Worm (Caenorhabditis elegans) whole organism, L4 larva: Measurements from ENCODE around the gene F48F7.3.
A peak's percentile ranks its signal among the peaks of the same experiment; 100 is the strongest.

Source experiments
- D1046.2 ChIP-seq: fragments of 200-800 bp; sonication (Bioruptor generic); IDR thresholded peaks from 2 replicates; pipeline ENCODE4 v1.3.6; 2022; ENCODE audit warnings: missing genetic modification characterization, missing compliant biosample characterization
- F49E8.2 ChIP-seq: sonication (generic microtip); optimal IDR thresholded peaks from 2 replicates; lab custom pipeline; 2016; ENCODE audit warnings: missing compliant biosample characterization, mild to moderate bottlenecking, missing genetic modification characterization, borderline replicate concordance
- Y75B8A.6 ChIP-seq: fragments of 200-800 bp; sonication (Bioruptor generic); IDR thresholded peaks from 2 replicates; pipeline ENCODE4 v1.3.6; 2022; ENCODE audit warnings: missing genetic modification reagents, missing genetic modification characterization, missing compliant biosample characterization
- ZK546.5 ChIP-seq, 2 experiments: sonication (generic microtip); optimal IDR thresholded peaks; 2 replicates each; lab custom pipeline; 2017; ENCODE audit warnings: missing biosample characterization in 2 of 2, missing genetic modification characterization in 2 of 2
- aha-1 ChIP-seq: fragments of 150-350 bp; peaks from one replicate; lab custom pipeline; 2014; ENCODE audit warnings: missing biosample characterization, missing genetic modification characterization
- ceh-20 ChIP-seq: fragments of 200-800 bp; sonication (Bioruptor generic); IDR thresholded peaks from 2 replicates; pipeline ENCODE4 v1.3.6; 2022; ENCODE audit warnings: missing genetic modification reagents, missing genetic modification characterization, missing compliant biosample characterization
- ceh-28 ChIP-seq: fragments of 150-350 bp; optimal IDR thresholded peaks from 2 replicates; lab custom pipeline; 2014; ENCODE audit warnings: missing biosample characterization, missing genetic modification reagents, missing genetic modification characterization
- ceh-62 ChIP-seq: sonication (generic microtip); optimal IDR thresholded peaks from 2 replicates; lab custom pipeline; 2017; ENCODE audit warnings: missing biosample characterization, missing genetic modification characterization
- cey-2 ChIP-seq: sonication (generic microtip); optimal IDR thresholded peaks from 3 replicates; lab custom pipeline; 2017; ENCODE audit warnings: missing genetic modification characterization, mild to moderate bottlenecking, missing compliant biosample characterization, antibody characterized with exemption, borderline replicate concordance; ENCODE audit not compliant: insufficient read depth
- daf-16 ChIP-seq, 3 experiments: sonication (generic microtip); optimal IDR thresholded peaks; 2 replicates each; lab custom pipeline; 2016 to 2017; ENCODE audit warnings: missing genetic modification characterization in 3 of 3, missing genetic modification reagents in 3 of 3, mild to moderate bottlenecking in 2 of 3, missing compliant biosample characterization in 2 of 3, missing biosample characterization in 1 of 3, moderate library complexity in 1 of 3
- dmd-6 ChIP-seq: fragments of 200-800 bp; sonication (Bioruptor generic); IDR thresholded peaks from 2 replicates; pipeline ENCODE4 v1.3.6; 2022; ENCODE audit warnings: missing genetic modification reagents, missing genetic modification characterization, missing compliant biosample characterization
- dve-1 ChIP-seq: sonication (generic microtip); optimal IDR thresholded peaks from 2 replicates; lab custom pipeline; 2017; ENCODE audit warnings: antibody characterized with exemption, mild to moderate bottlenecking, missing genetic modification characterization, missing compliant biosample characterization; ENCODE audit not compliant: insufficient read depth
- hif-1 ChIP-seq, 2 experiments: sonication (generic microtip); optimal IDR thresholded peaks; 2 replicates each; lab custom pipeline; 2016 to 2017; ENCODE audit warnings: missing compliant biosample characterization in 2 of 2, missing genetic modification characterization in 2 of 2, missing genetic modification reagents in 2 of 2, missing genotype in 2 of 2, mild to moderate bottlenecking in 1 of 2
- hlh-11 ChIP-seq: fragments of 200-800 bp; sonication (Bioruptor generic); optimal IDR thresholded peaks from 2 replicates; lab custom pipeline; 2018; ENCODE audit warnings: mild to moderate bottlenecking, missing genetic modification characterization, missing compliant biosample characterization
- hlh-30 ChIP-seq: sonication (generic microtip); optimal IDR thresholded peaks from 2 replicates; lab custom pipeline; 2017; ENCODE audit warnings: antibody characterized with exemption, mild to moderate bottlenecking, missing genetic modification characterization, missing compliant biosample characterization; ENCODE audit not compliant: insufficient read depth
- hmg-1.1 ChIP-seq: fragments of 200-800 bp; sonication (Bioruptor generic); IDR thresholded peaks from 2 replicates; pipeline ENCODE4 v1.3.6; 2022; ENCODE audit warnings: missing genetic modification reagents, missing genetic modification characterization, missing compliant biosample characterization
- lsy-2 ChIP-seq, 2 experiments: fragments of 150-350 bp in 1 of 2; sonication (generic microtip) in 1 of 2; optimal IDR thresholded peaks; 2 replicates each; lab custom pipeline; 2014 to 2017; ENCODE audit warnings: missing biosample characterization in 2 of 2, missing genetic modification characterization in 2 of 2
- madf-5 ChIP-seq, 2 experiments: fragments of 200-800 bp; sonication (Bioruptor generic); IDR thresholded peaks; 2 replicates each; pipeline ENCODE4 v1.3.6; 2022; ENCODE audit warnings: missing compliant biosample characterization in 2 of 2, missing genetic modification characterization in 2 of 2
- madf-9 ChIP-seq: fragments of 200-800 bp; sonication (Bioruptor generic); conservative IDR thresholded peaks from 2 replicates; pipeline ENCODE4 v1.3.6; 2022; ENCODE audit warnings: missing genetic modification reagents, missing genetic modification characterization, missing compliant biosample characterization
- mdl-1 ChIP-seq, 2 experiments: fragments of 150-350 bp in 1 of 2; sonication (generic microtip) in 1 of 2; optimal IDR thresholded peaks; 2 replicates each; lab custom pipeline; 2014 to 2017; ENCODE audit warnings: missing biosample characterization in 2 of 2, missing genetic modification characterization in 2 of 2
- mdt-29 ChIP-seq: fragments of 200-800 bp; sonication (Bioruptor generic); IDR thresholded peaks from 2 replicates; pipeline ENCODE4 v1.3.6; 2022; ENCODE audit warnings: missing genetic modification reagents, missing genetic modification characterization, missing compliant biosample characterization
- mep-1 ChIP-seq: fragments of 150-350 bp; sonication (generic microtip); optimal IDR thresholded peaks from 3 replicates; lab custom pipeline; 2014; ENCODE audit warnings: missing biosample characterization, missing genetic modification characterization
- mes-2 ChIP-seq: sonication (generic microtip); optimal IDR thresholded peaks from 2 replicates; lab custom pipeline; 2016; ENCODE audit warnings: missing genotype, mild to moderate bottlenecking, missing genetic modification characterization, missing compliant biosample characterization; ENCODE audit not compliant: poor library complexity, severe bottlenecking
- mxl-2 ChIP-seq: fragments of 200-800 bp; sonication (Bioruptor generic); conservative IDR thresholded peaks from 2 replicates; pipeline ENCODE4 v1.3.6; 2022; ENCODE audit warnings: missing genetic modification reagents, missing genetic modification characterization, missing compliant biosample characterization
- mxl-3 ChIP-seq: fragments of 200-800 bp; sonication (Bioruptor generic); optimal IDR thresholded peaks from 2 replicates; lab custom pipeline; 2018; ENCODE audit warnings: mild to moderate bottlenecking, missing genetic modification characterization, missing compliant biosample characterization
- nhr-11 ChIP-seq: fragments of 150-350 bp; optimal IDR thresholded peaks from 2 replicates; lab custom pipeline; 2014; ENCODE audit warnings: missing biosample characterization, missing genetic modification characterization
- nhr-28 ChIP-seq: fragments of 150-350 bp; optimal IDR thresholded peaks from 2 replicates; lab custom pipeline; 2014; ENCODE audit warnings: missing biosample characterization, missing genetic modification characterization
- nhr-41 ChIP-seq: fragments of 200-800 bp; sonication (Bioruptor generic); IDR thresholded peaks from 2 replicates; pipeline ENCODE4 v1.3.6; 2022; ENCODE audit warnings: missing genetic modification reagents, missing genetic modification characterization, missing compliant biosample characterization
- nhr-48 ChIP-seq: sonication (generic microtip); optimal IDR thresholded peaks from 2 replicates; lab custom pipeline; 2016; ENCODE audit warnings: mild to moderate bottlenecking, missing genetic modification characterization, missing compliant biosample characterization
- nhr-6 ChIP-seq: fragments of 150-350 bp; optimal IDR thresholded peaks from 2 replicates; lab custom pipeline; 2014; ENCODE audit warnings: missing biosample characterization, missing genetic modification characterization
- rbr-2 ChIP-seq: sonication (generic microtip); optimal IDR thresholded peaks from 2 replicates; lab custom pipeline; 2016; ENCODE audit warnings: missing genotype, missing genetic modification characterization, missing compliant biosample characterization
- sdz-12 ChIP-seq: fragments of 200-800 bp; sonication (Bioruptor generic); optimal IDR thresholded peaks from 2 replicates; lab custom pipeline; 2018; ENCODE audit warnings: mild to moderate bottlenecking, missing genetic modification characterization, missing compliant biosample characterization
- snpc-1.2 ChIP-seq: fragments of 200-800 bp; sonication (Bioruptor generic); IDR thresholded peaks from 2 replicates; pipeline ENCODE4 v1.3.6; 2022; ENCODE audit warnings: missing genetic modification reagents, missing genetic modification characterization, missing compliant biosample characterization
- snpc-4 ChIP-seq: fragments of 150-350 bp; optimal IDR thresholded peaks from 2 replicates; lab custom pipeline; 2014; ENCODE audit warnings: missing biosample characterization, missing genetic modification characterization
- spr-3 ChIP-seq: fragments of 200-800 bp; sonication (Bioruptor generic); optimal IDR thresholded peaks from 2 replicates; lab custom pipeline; 2018; ENCODE audit warnings: mild to moderate bottlenecking, missing genetic modification characterization, missing compliant biosample characterization
- tra-1 ChIP-seq: fragments of 200-800 bp; sonication (Bioruptor generic); IDR thresholded peaks from 2 replicates; pipeline ENCODE4 v1.3.6; 2022; ENCODE audit warnings: missing genetic modification reagents, missing genetic modification characterization, missing compliant biosample characterization
- unc-62 ChIP-seq, 3 experiments: fragments of 150-350 bp in 1 of 3; sonication (generic microtip); optimal IDR thresholded peaks in 2 of 3; peaks in 1 of 3; 1 replicate in 1 of 3; 2 replicates in 2 of 3; lab custom pipeline; 2014 to 2017; ENCODE audit warnings: missing biosample characterization in 3 of 3, missing genetic modification characterization in 3 of 3, missing genetic modification reagents in 3 of 3, missing genotype in 1 of 3
- vab-7 ChIP-seq: fragments of 200-800 bp; sonication (Bioruptor generic); IDR thresholded peaks from 2 replicates; pipeline ENCODE4 v1.3.6; 2022; ENCODE audit warnings: missing genetic modification reagents, missing genetic modification characterization, missing compliant biosample characterization
- zfp-3 ChIP-seq: fragments of 200-800 bp; sonication (Bioruptor generic); conservative IDR thresholded peaks from 2 replicates; pipeline ENCODE4 v1.3.6; 2022; ENCODE audit warnings: missing genetic modification reagents, missing genetic modification characterization, missing compliant biosample characterization
- ztf-11 ChIP-seq: fragments of 150-350 bp; optimal IDR thresholded peaks from 2 replicates; lab custom pipeline; 2014; ENCODE audit warnings: missing biosample characterization, missing genetic modification characterization

F48F7.3 gene

ce11 chrX:13975314-13975713 lies 12.0 kb downstream of the F48F7.3 start, which contains the start of gene F48F7.5 (continued):
- TF ChIP-seq madf-9 (GFP tag; lab: Robert Waterston, UW), result no peak
- no peak for TF ChIP-seq ceh-28
- no peak for TF ChIP-seq cey-2 (tag; lab: Kevin White, UChicago)
- TF ChIP-seq ceh-62 (tag; lab: Kevin White, UChicago), result no peak
- peak; percentile 80 for TF ChIP-seq hlh-11 (tag; lab: Kevin White, UChicago)
- TF ChIP-seq nhr-41 (GFP tag; lab: Robert Waterston, UW), result no peak
- no peak for TF ChIP-seq spr-3
- no peak for TF ChIP-seq rbr-2 (tag; lab: Kevin White, UChicago)
- TF ChIP-seq ceh-20, result no peak; the same call in 1 of the 2 replicates
- TF ChIP-seq nhr-48 (tag; lab: Kevin White, UChicago), result no peak
- no peak for TF ChIP-seq unc-62 (GFP tag; optimal IDR thresholded peaks at IDR 0.05 in 1 of 2; lab: Kevin White, UChicago)
- TF ChIP-seq unc-62 (tag; optimal IDR thresholded peaks at IDR 0.05; lab: Kevin White, UChicago), result no peak

DNA sequence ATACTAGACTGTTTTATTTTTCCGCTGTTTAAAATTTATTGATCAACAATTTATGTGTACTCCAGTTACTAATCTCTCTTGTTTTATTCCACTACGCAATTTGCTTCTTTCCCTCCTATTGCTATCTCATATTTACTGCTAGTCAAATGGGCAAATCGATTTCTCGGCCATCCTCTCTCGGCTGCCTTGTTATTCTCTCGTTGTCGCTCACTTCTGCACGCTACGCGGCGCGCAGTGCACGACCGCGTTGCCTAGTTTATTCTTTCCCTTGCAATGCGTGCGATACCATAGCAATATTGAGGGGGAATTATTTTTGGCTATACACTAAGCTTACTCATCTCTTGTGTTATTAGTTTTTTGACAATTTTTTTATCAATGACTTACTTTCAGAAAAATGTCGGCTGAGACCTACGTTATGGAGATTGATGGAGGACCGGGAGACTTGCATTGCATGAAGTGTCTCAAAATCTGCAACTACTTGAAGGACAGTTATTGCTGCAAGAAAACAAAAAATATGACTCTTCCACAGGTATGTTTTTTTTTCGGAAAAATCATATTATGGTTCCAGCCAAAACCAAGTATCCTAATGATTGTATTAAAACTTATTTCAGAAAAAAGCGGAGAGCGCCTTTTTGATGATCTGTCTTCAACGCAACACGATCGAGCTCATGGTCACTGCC lies 14.3 kb downstream of the F48F7.3 start, which contains the start of gene F48F7.6:
Gene F48F7.6, plus strand, starts transcription at position 391 of the 680 bp plus-strand sequence.
- TF ChIP-seq aha-1 (peak; percentile 50), D1046.2 (GFP tag; lab: Robert Waterston, UW) (no peak), nhr-6 (tag; lab: Kevin White, UChicago) (peak; percentile 34), lsy-2 (tag; optimal IDR thresholded peaks at IDR 0.05; lab: Kevin White, UChicago) (peak in 1 of 2 experiments; percentile 48), ztf-11 (tag; lab: Kevin White, UChicago) (no peak), daf-16 (GFP tag; optimal IDR thresholded peaks at IDR 0.05; lab: Kevin White, UChicago) (no peak), daf-16 (tag; optimal IDR thresholded peaks at IDR 0.05; lab: Kevin White, UChicago) (peak; percentile 64), dve-1 (tag; lab: Kevin White, UChicago) (peak; percentile 39), mxl-2 (GFP tag; lab: Robert Waterston, UW) (no peak), ceh-28 (peak; percentile 18), hif-1 (tag; optimal IDR thresholded peaks at IDR 0.05; lab: Kevin White, UChicago) (peak in 1 of 2 experiments; percentile 31), ZK546.5 (tag; optimal IDR thresholded peaks at IDR 0.05; lab: Kevin White, UChicago) (no peak), mdt-29 (no peak), snpc-1.2 (GFP tag; lab: Robert Waterston, UW) (no peak), madf-5 (GFP tag; IDR thresholded peaks at IDR 0.05; lab: Robert Waterston, UW) (no peak), hmg-1.1 (GFP tag; lab: Robert Waterston, UW) (peak; percentile 62), sdz-12 (GFP tag; lab: Kevin White, UChicago) (no peak), ceh-20 (no peak), unc-62 (GFP tag; optimal IDR thresholded peaks at IDR 0.05 in 1 of 2; lab: Kevin White, UChicago) (peak in 1 of 2 experiments; percentile 98), unc-62 (tag; optimal IDR thresholded peaks at IDR 0.05; lab: Kevin White, UChicago) (no peak), nhr-28 (peak; percentile 23), vab-7 (GFP tag; lab: Robert Waterston, UW) (no peak), mes-2 (tag; lab: Kevin White, UChicago) (peak; percentile 58), Y75B8A.6 (no peak), dmd-6 (0 out of 2 replicates have a peak, but pooled peaks have one; percentile 8), cey-2 (tag; lab: Kevin White, UChicago) (no peak), snpc-4 (no peak), tra-1 (GFP tag; lab: Robert Waterston, UW) (no peak), hlh-30 (peak; percentile 48), hlh-11 (tag; lab: Kevin White, UChicago) (peak; percentile 40), rbr-2 (tag; lab: Kevin White, UChicago) (peak; percentile 39), nhr-11 (tag; lab: Kevin White, UChicago) (no peak), mdl-1 (tag; optimal IDR thresholded peaks at IDR 0.05; lab: Kevin White, UChicago) (peak in 1 of 2 experiments; percentile 72), mep-1 (tag; lab: Kevin White, UChicago) (peak; percentile 18), F49E8.2 (no peak), zfp-3 (no peak), mxl-3 (GFP tag; lab: Kevin White, UChicago) (peak; percentile 33)
